Worm (Caenorhabditis elegans) whole organism, late embryonic: ENCODE measurements around the gene T21B6.3.
A peak's percentile ranks its signal among the peaks of the same experiment; 100 is the strongest.

Source experiments
- C38D4.7 ChIP-seq: fragments of 200-800 bp; sonication (Bioruptor generic); optimal IDR thresholded peaks from 2 replicates; lab custom pipeline; 2018; ENCODE audit warnings: mild to moderate bottlenecking, missing genetic modification characterization, moderate library complexity, missing compliant biosample characterization
- T23F11.4 ChIP-seq: fragments of 200-800 bp; sonication (Bioruptor generic); optimal IDR thresholded peaks from 2 replicates; lab custom pipeline; 2018; ENCODE audit warnings: mild to moderate bottlenecking, missing genetic modification characterization, missing compliant biosample characterization
- Y22D7AL.16 ChIP-seq: sonication (generic microtip); optimal IDR thresholded peaks from 2 replicates; lab custom pipeline; 2016; ENCODE audit warnings: missing genetic modification characterization, missing compliant biosample characterization
- ama-1 ChIP-seq: fragments of 150-350 bp; optimal IDR thresholded peaks from 2 replicates; lab custom pipeline; 2014
- ceh-14 ChIP-seq: sonication (generic microtip); optimal IDR thresholded peaks from 2 replicates; lab custom pipeline; 2016; ENCODE audit warnings: missing genotype, missing genetic modification characterization, missing compliant biosample characterization
- ceh-19 ChIP-seq: fragments of 200-800 bp; sonication (Bioruptor generic); optimal IDR thresholded peaks from 2 replicates; lab custom pipeline; 2018; ENCODE audit warnings: mild to moderate bottlenecking, missing genetic modification characterization, missing compliant biosample characterization
- ceh-2 ChIP-seq: sonication (generic microtip); optimal IDR thresholded peaks from 2 replicates; lab custom pipeline; 2016; ENCODE audit warnings: missing genotype, missing genetic modification characterization, missing compliant biosample characterization
- ceh-22 ChIP-seq: sonication (generic microtip); optimal IDR thresholded peaks from 2 replicates; lab custom pipeline; 2017; ENCODE audit warnings: missing biosample characterization, missing genetic modification characterization
- ceh-24 ChIP-seq: sonication (generic microtip); optimal IDR thresholded peaks from 2 replicates; lab custom pipeline; 2016; ENCODE audit warnings: mild to moderate bottlenecking, missing genetic modification characterization, missing compliant biosample characterization
- ceh-30 ChIP-seq: fragments of 150-350 bp; optimal IDR thresholded peaks from 2 replicates; lab custom pipeline; 2014; ENCODE audit warnings: missing biosample characterization, missing genetic modification characterization
- ceh-31 ChIP-seq: sonication (generic microtip); optimal IDR thresholded peaks from 2 replicates; lab custom pipeline; 2016; ENCODE audit warnings: missing genetic modification characterization, missing compliant biosample characterization
- ceh-48 ChIP-seq: sonication (generic microtip); optimal IDR thresholded peaks from 2 replicates; lab custom pipeline; 2016; ENCODE audit warnings: missing genetic modification characterization, inconsistent platforms, missing compliant biosample characterization
- che-1 ChIP-seq: sonication (generic microtip); optimal IDR thresholded peaks from 2 replicates; lab custom pipeline; 2016; ENCODE audit warnings: mild to moderate bottlenecking, missing genetic modification characterization, missing compliant biosample characterization
- dmd-4 ChIP-seq: sonication (generic microtip); optimal IDR thresholded peaks from 2 replicates; lab custom pipeline; 2016; ENCODE audit warnings: borderline replicate concordance, missing genetic modification characterization, missing compliant biosample characterization
- dve-1 ChIP-seq: sonication (generic microtip); optimal IDR thresholded peaks from 2 replicates; lab custom pipeline; 2017; ENCODE audit warnings: antibody characterized with exemption, mild to moderate bottlenecking, missing genetic modification characterization, missing compliant biosample characterization
- elt-2 ChIP-seq: sonication (generic microtip); optimal IDR thresholded peaks from 2 replicates; lab custom pipeline; 2016; ENCODE audit warnings: missing genetic modification reagents, missing genetic modification characterization, missing compliant biosample characterization
- elt-4 ChIP-seq: sonication (generic microtip); optimal IDR thresholded peaks from 2 replicates; lab custom pipeline; 2016; ENCODE audit warnings: missing genetic modification characterization, missing compliant biosample characterization
- ets-4 ChIP-seq: sonication (generic microtip); optimal IDR thresholded peaks from 2 replicates; lab custom pipeline; 2016; ENCODE audit warnings: missing genetic modification characterization, missing compliant biosample characterization
- fkh-6 ChIP-seq: sonication (generic microtip); optimal IDR thresholded peaks from 2 replicates; lab custom pipeline; 2016; ENCODE audit warnings: missing genetic modification characterization, missing compliant biosample characterization
- hlh-13 ChIP-seq: fragments of 200-800 bp; sonication (Bioruptor generic); optimal IDR thresholded peaks from 2 replicates; lab custom pipeline; 2018; ENCODE audit warnings: mild to moderate bottlenecking, missing genetic modification characterization, missing compliant biosample characterization
- hlh-30 ChIP-seq: sonication (generic microtip); optimal IDR thresholded peaks from 2 replicates; lab custom pipeline; 2017; ENCODE audit warnings: antibody characterized with exemption, missing genetic modification characterization, missing compliant biosample characterization; ENCODE audit not compliant: insufficient read depth
- hlh-6 ChIP-seq: sonication (generic microtip); optimal IDR thresholded peaks from 2 replicates; lab custom pipeline; 2016; ENCODE audit warnings: missing genotype, missing genetic modification characterization, missing compliant biosample characterization
- hlh-8 ChIP-seq: sonication (generic microtip); optimal IDR thresholded peaks from 2 replicates; lab custom pipeline; 2016; ENCODE audit warnings: missing genotype, missing genetic modification characterization, missing compliant biosample characterization
- lim-6 ChIP-seq: sonication (generic microtip); optimal IDR thresholded peaks from 2 replicates; lab custom pipeline; 2016; ENCODE audit warnings: missing genetic modification characterization, missing compliant biosample characterization
- nhr-232 ChIP-seq: sonication (generic microtip); optimal IDR thresholded peaks from 2 replicates; lab custom pipeline; 2016; ENCODE audit warnings: missing genetic modification characterization, missing compliant biosample characterization
- npax-4 ChIP-seq: sonication (generic microtip); optimal IDR thresholded peaks from 2 replicates; lab custom pipeline; 2016; ENCODE audit warnings: missing genetic modification characterization, missing compliant biosample characterization
- pag-3 ChIP-seq: sonication (generic microtip); optimal IDR thresholded peaks from 2 replicates; lab custom pipeline; 2016; ENCODE audit warnings: missing compliant biosample characterization, missing genetic modification characterization, borderline replicate concordance
- pat-9 ChIP-seq: fragments of 200-800 bp; sonication (Bioruptor generic); optimal IDR thresholded peaks from 2 replicates; lab custom pipeline; 2018; ENCODE audit warnings: mild to moderate bottlenecking, missing genetic modification characterization, moderate library complexity, missing compliant biosample characterization
- pax-1 ChIP-seq: fragments of 150-350 bp; optimal IDR thresholded peaks from 2 replicates; lab custom pipeline; 2014; ENCODE audit warnings: missing biosample characterization, missing genetic modification characterization
- pha-2 ChIP-seq: sonication (generic microtip); optimal IDR thresholded peaks from 2 replicates; lab custom pipeline; 2017; ENCODE audit warnings: mild to moderate bottlenecking, missing genetic modification characterization, missing compliant biosample characterization
- pha-4 ChIP-seq: fragments of 150-350 bp; optimal IDR thresholded peaks from 2 replicates; lab custom pipeline; 2018; ENCODE audit warnings: missing biosample characterization, missing genetic modification reagents, missing genetic modification characterization
- pros-1 ChIP-seq: fragments of 150-350 bp; optimal IDR thresholded peaks from 2 replicates; lab custom pipeline; 2014; ENCODE audit warnings: missing biosample characterization, missing genetic modification reagents, missing genetic modification characterization
- ref-2 ChIP-seq: sonication (generic microtip); optimal IDR thresholded peaks from 2 replicates; lab custom pipeline; 2016; ENCODE audit warnings: missing genetic modification characterization, missing compliant biosample characterization
- sox-2 ChIP-seq: fragments of 200-800 bp; sonication (Bioruptor generic); IDR thresholded peaks from 2 replicates; pipeline ENCODE4 v1.3.6; 2022; ENCODE audit warnings: missing genetic modification reagents, missing genetic modification characterization, missing compliant biosample characterization
- sox-4 ChIP-seq: sonication (generic microtip); optimal IDR thresholded peaks from 2 replicates; lab custom pipeline; 2017; ENCODE audit warnings: mild to moderate bottlenecking, missing genetic modification characterization, inconsistent platforms, missing compliant biosample characterization
- syd-9 ChIP-seq: sonication (generic microtip); optimal IDR thresholded peaks from 2 replicates; lab custom pipeline; 2016; ENCODE audit warnings: mild to moderate bottlenecking, missing genetic modification characterization, moderate library complexity, missing compliant biosample characterization
- unc-3 ChIP-seq, 2 experiments: fragments of 200-800 bp in 1 of 2; sonication (Bioruptor generic) in 1 of 2; sonication (generic microtip) in 1 of 2; conservative IDR thresholded peaks in 1 of 2; optimal IDR thresholded peaks in 1 of 2; 2 replicates each; pipeline versions ENCODE4 v1.3.6 to Lab custom; 2016 to 2022; ENCODE audit warnings: missing compliant biosample characterization in 2 of 2, missing genetic modification characterization in 2 of 2, missing genetic modification reagents in 1 of 2
- unc-42 ChIP-seq: sonication (generic microtip); optimal IDR thresholded peaks from 2 replicates; lab custom pipeline; 2016; ENCODE audit warnings: missing genotype, missing genetic modification characterization, missing compliant biosample characterization
- unc-55 ChIP-seq: sonication (generic microtip); optimal IDR thresholded peaks from 2 replicates; lab custom pipeline; 2017; ENCODE audit warnings: missing biosample characterization, missing genetic modification reagents, missing genetic modification characterization
- unc-86 ChIP-seq: sonication (generic microtip); optimal IDR thresholded peaks from 2 replicates; lab custom pipeline; 2016; ENCODE audit warnings: missing genetic modification characterization, missing compliant biosample characterization
- zip-5 ChIP-seq: sonication (generic microtip); optimal IDR thresholded peaks from 2 replicates; lab custom pipeline; 2016; ENCODE audit warnings: missing genetic modification characterization, missing compliant biosample characterization

T21B6.3 gene

ce11 chrX:10959136-10959535 lies 10.4 kb upstream of the T21B6.3 start, which contains the start of gene K09C8.2:
K09C8.2 (plus strand) TSS chrX:10959436.
- TF ChIP-seq ceh-48, result no peak
- no peak for TF ChIP-seq sox-4 (tag; lab: Kevin White, UChicago)
- TF ChIP-seq sox-2 (GFP tag; lab: Robert Waterston, UW), result no peak
- no peak for TF ChIP-seq che-1
- TF ChIP-seq T23F11.4 (GFP tag; lab: Kevin White, UChicago), result no peak
- TF ChIP-seq elt-4 (tag; lab: Kevin White, UChicago), result no peak
- no peak for TF ChIP-seq unc-86 (tag; lab: Kevin White, UChicago)
- no peak for TF ChIP-seq ceh-31 (tag; lab: Kevin White, UChicago)
- no peak for TF ChIP-seq ceh-2 (tag; lab: Kevin White, UChicago)
- TF ChIP-seq syd-9 (tag; lab: Kevin White, UChicago), result no peak
- TF ChIP-seq pros-1, result no peak
- no peak for TF ChIP-seq hlh-13
- TF ChIP-seq ets-4 (tag; lab: Kevin White, UChicago), result no peak
- no peak for TF ChIP-seq ama-1 (lab: Kevin White, UChicago)
- no peak for TF ChIP-seq pha-2 (tag; lab: Kevin White, UChicago)
- TF ChIP-seq zip-5, result no peak
- TF ChIP-seq npax-4 (tag; lab: Kevin White, UChicago), result no peak
- TF ChIP-seq pag-3 (tag; lab: Kevin White, UChicago), result no peak
- no peak for TF ChIP-seq hlh-30 (tag; lab: Kevin White, UChicago)
- TF ChIP-seq, all 69 proteins: peak for 0

ce11 chrX:10958427-10958826 lies 9.7 kb upstream of the T21B6.3 start, which contains the start of gene nlp-19:
nlp-19 (plus strand) TSS chrX:10958727.
- TF ChIP-seq ceh-30 (tag; lab: Kevin White, UChicago) (no peak), unc-55 (no peak), ceh-31 (tag; lab: Kevin White, UChicago) (no peak), pax-1 (tag; lab: Kevin White, UChicago) (no peak), unc-42 (tag; lab: Kevin White, UChicago) (no peak), hlh-30 (tag; lab: Kevin White, UChicago) (no peak), pat-9 (tag; lab: Kevin White, UChicago) (no peak), ref-2 (tag; lab: Kevin White, UChicago) (no peak), fkh-6 (tag; lab: Kevin White, UChicago) (no peak), ceh-24 (tag; lab: Kevin White, UChicago) (no peak), hlh-8 (tag; lab: Kevin White, UChicago) (no peak)

- peak; percentile 66 for TF ChIP-seq elt-2 (tag; lab: Kevin White, UChicago)
- TF ChIP-seq lim-6 (tag; lab: Kevin White, UChicago), result no peak
- TF ChIP-seq, all 69 proteins: peak for 1
Measured at ce11 chrX:10956972-10957678, 8.4 kb upstream of the T21B6.3 start.

ce11 chrX:10953834-10954233 lies 5.1 kb upstream of the T21B6.3 start, which contains the start of gene pbo-4:
pbo-4 (plus strand) TSS chrX:10954134.
- TF ChIP-seq ceh-30 (tag; lab: Kevin White, UChicago) (no peak), ets-4 (tag; lab: Kevin White, UChicago) (no peak), ceh-14 (tag; lab: Kevin White, UChicago) (no peak), ceh-19 (GFP tag; lab: Kevin White, UChicago) (no peak), C38D4.7 (GFP tag; lab: Kevin White, UChicago) (no peak)

- TF ChIP-seq nhr-232, result no peak
- TF ChIP-seq ets-4 (tag; lab: Kevin White, UChicago), result no peak
- TF ChIP-seq ref-2 (tag; lab: Kevin White, UChicago), result no peak
- no peak for TF ChIP-seq ceh-22 (tag; lab: Kevin White, UChicago)
- TF ChIP-seq pag-3 (tag; lab: Kevin White, UChicago), result no peak
- no peak for TF ChIP-seq pha-4 (tag; lab: Kevin White, UChicago)
- TF ChIP-seq ceh-24 (tag; lab: Kevin White, UChicago), result no peak
- no peak for TF ChIP-seq Y22D7AL.16
- TF ChIP-seq dve-1 (tag; lab: Kevin White, UChicago), result no peak
- TF ChIP-seq T23F11.4 (GFP tag; lab: Kevin White, UChicago), result no peak
- no peak for TF ChIP-seq dmd-4 (tag; lab: Kevin White, UChicago)
- TF ChIP-seq lim-6 (tag; lab: Kevin White, UChicago), result no peak
- TF ChIP-seq hlh-13, result no peak
- no peak for TF ChIP-seq unc-3 (GFP tag; conservative IDR thresholded peaks at IDR 0.05; lab: Robert Waterston, UW)
- TF ChIP-seq unc-3 (tag; optimal IDR thresholded peaks at IDR 0.05; lab: Kevin White, UChicago), result no peak
- no peak for TF ChIP-seq syd-9 (tag; lab: Kevin White, UChicago)
- no peak for TF ChIP-seq ama-1 (lab: Kevin White, UChicago)
- no peak for TF ChIP-seq hlh-6 (tag; lab: Kevin White, UChicago)
- no peak for TF ChIP-seq pax-1 (tag; lab: Kevin White, UChicago)
- TF ChIP-seq pha-2 (tag; lab: Kevin White, UChicago), result no peak
Measured at ce11 chrX:10951922-10952321, 3.2 kb upstream of the T21B6.3 start.
